Fruit fly (Drosophila melanogaster) whole organism, embryonic: ENCODE measurements around the gene kay.

Source experiments
- Blimp-1 ChIP-seq: fragments of 200-800 bp; sonication (Bioruptor generic); optimal IDR thresholded peaks from 3 replicates; lab custom pipeline; 2018; ENCODE audit warnings: missing biosample characterization, missing genetic modification characterization, mild to moderate bottlenecking, moderate library complexity, missing genetic modification reagents
- BtbVII ChIP-seq: fragments of 200-800 bp; sonication (Bioruptor generic); optimal IDR thresholded peaks from 3 replicates; lab custom pipeline; 2017; ENCODE audit warnings: missing biosample characterization, mild to moderate bottlenecking, missing genetic modification characterization
- CG12744 ChIP-seq: fragments of 200-800 bp; sonication (Bioruptor generic); optimal IDR thresholded peaks from 2 replicates; lab custom pipeline; 2016; ENCODE audit warnings: missing biosample characterization, missing genetic modification characterization
- CG13287 ChIP-seq: fragments of 200-800 bp; sonication (Bioruptor generic); IDR thresholded peaks from 2 replicates; pipeline ENCODE4 v1.3.6; 2022; ENCODE audit warnings: missing biosample characterization, missing genetic modification characterization; ENCODE audit not compliant: partially characterized antibody
- CG13296 ChIP-seq: fragments of 200-800 bp; sonication (Bioruptor generic); optimal IDR thresholded peaks from 3 replicates; lab custom pipeline; 2018; ENCODE audit warnings: missing biosample characterization, mild to moderate bottlenecking, missing genetic modification characterization
- CG13894 ChIP-seq: fragments of 200-800 bp; sonication (Bioruptor generic); optimal IDR thresholded peaks from 3 replicates; lab custom pipeline; 2018; ENCODE audit warnings: missing biosample characterization, mild to moderate bottlenecking, missing genetic modification characterization, moderate library complexity
- CG15479 ChIP-seq: fragments of 200-800 bp; sonication (Bioruptor generic); optimal IDR thresholded peaks from 3 replicates; lab custom pipeline; 2019; ENCODE audit warnings: missing biosample characterization, mild to moderate bottlenecking, missing genetic modification characterization, moderate library complexity
- CG1647 ChIP-seq: fragments of 200-800 bp; sonication (Bioruptor generic); optimal IDR thresholded peaks from 3 replicates; lab custom pipeline; 2016; ENCODE audit warnings: missing biosample characterization, missing genetic modification characterization
- CG16813 ChIP-seq: fragments of 200-800 bp; sonication (Bioruptor generic); IDR thresholded peaks from 3 replicates; pipeline ENCODE4 v1.3.6; 2022; ENCODE audit warnings: missing biosample characterization, missing genetic modification characterization; ENCODE audit not compliant: partially characterized antibody
- CG16815 ChIP-seq: fragments of 200-800 bp; sonication (Bioruptor generic); optimal IDR thresholded peaks from 3 replicates; lab custom pipeline; 2017; ENCODE audit warnings: missing biosample characterization, mild to moderate bottlenecking, missing genetic modification characterization
- CG17186 ChIP-seq: fragments of 200-800 bp; sonication (Bioruptor generic); optimal IDR thresholded peaks from 3 replicates; lab custom pipeline; 2017; ENCODE audit warnings: missing biosample characterization, missing genetic modification reagents, missing genetic modification characterization
- CG18599 ChIP-seq: fragments of 200-800 bp; sonication (Bioruptor generic); optimal IDR thresholded peaks from 3 replicates; lab custom pipeline; 2017; ENCODE audit warnings: missing biosample characterization, missing genetic modification characterization, mild to moderate bottlenecking, moderate library complexity, missing genetic modification reagents
- CG2712 ChIP-seq: fragments of 200-800 bp; optimal IDR thresholded peaks from 3 replicates; lab custom pipeline; 2019; ENCODE audit warnings: missing biosample characterization, mild to moderate bottlenecking, missing genetic modification characterization, moderate library complexity
- CG31224 ChIP-seq: fragments of 200-800 bp; sonication (Bioruptor generic); IDR thresholded peaks from 2 replicates; pipeline ENCODE4 v1.3.6; 2022; ENCODE audit warnings: missing biosample characterization, missing genetic modification characterization
- CG6175 ChIP-seq: fragments of 200-800 bp; sonication (Bioruptor generic); IDR thresholded peaks from 3 replicates; pipeline ENCODE4 v1.3.6; 2022; ENCODE audit warnings: missing biosample characterization, missing genetic modification characterization
- CG6765 ChIP-seq: fragments of 200-800 bp; sonication (Bioruptor generic); optimal IDR thresholded peaks from 3 replicates; lab custom pipeline; 2017; ENCODE audit warnings: missing biosample characterization, mild to moderate bottlenecking, missing genetic modification characterization
- CG7928 ChIP-seq: fragments of 200-800 bp; sonication (Bioruptor generic); optimal IDR thresholded peaks from 2 replicates; lab custom pipeline; 2017; ENCODE audit warnings: missing biosample characterization, mild to moderate bottlenecking, missing genetic modification characterization
- CG7963 ChIP-seq: fragments of 200-800 bp; sonication (Bioruptor generic); IDR thresholded peaks from 3 replicates; pipeline ENCODE4 v1.3.6; 2022; ENCODE audit warnings: missing biosample characterization, missing genetic modification characterization; ENCODE audit not compliant: partially characterized antibody
- CG8281 ChIP-seq: fragments of 200-800 bp; sonication (Bioruptor generic); optimal IDR thresholded peaks from 2 replicates; lab custom pipeline; 2018; ENCODE audit warnings: missing biosample characterization, mild to moderate bottlenecking, missing genetic modification characterization, moderate library complexity
- CHES-1-like ChIP-seq: fragments of 200-800 bp; sonication (Bioruptor generic); optimal IDR thresholded peaks from 2 replicates; lab custom pipeline; 2016; ENCODE audit warnings: missing biosample characterization, missing genetic modification characterization
- Camta ChIP-seq: fragments of 200-800 bp; sonication (Bioruptor generic); optimal IDR thresholded peaks from 2 replicates; lab custom pipeline; 2016; ENCODE audit warnings: missing biosample characterization, missing genetic modification characterization
- Dfd ChIP-seq, 2 experiments: fragments of >200 bp; optimal IDR thresholded peaks; 2 replicates each; lab custom pipeline; 2017; ENCODE audit warnings: missing biosample characterization in 2 of 2, missing genetic modification characterization in 2 of 2
- Dp ChIP-seq: fragments of 200-800 bp; sonication (Bioruptor generic); optimal IDR thresholded peaks from 2 replicates; lab custom pipeline; 2018; ENCODE audit warnings: missing biosample characterization, mild to moderate bottlenecking, missing genetic modification characterization, moderate library complexity
- Drgx ChIP-seq: fragments of 200-800 bp; sonication (Bioruptor generic); IDR thresholded peaks from 2 replicates; pipeline ENCODE4 v1.3.6; 2022; ENCODE audit warnings: missing biosample characterization, missing genetic modification characterization
- Fer1 ChIP-seq: fragments of 200-800 bp; sonication (Bioruptor generic); optimal IDR thresholded peaks from 2 replicates; lab custom pipeline; 2017; ENCODE audit warnings: missing biosample characterization, mild to moderate bottlenecking, missing genetic modification characterization
- Hand ChIP-seq: fragments of 200-800 bp; sonication (Bioruptor generic); optimal IDR thresholded peaks from 2 replicates; lab custom pipeline; 2017; ENCODE audit warnings: mild to moderate bottlenecking, missing biosample characterization, missing genetic modification reagents, missing genetic modification characterization
- HmgZ ChIP-seq: fragments of 200-800 bp; sonication (Bioruptor generic); optimal IDR thresholded peaks from 2 replicates; lab custom pipeline; 2018; ENCODE audit warnings: missing biosample characterization, mild to moderate bottlenecking, missing genetic modification characterization
- Hr78 ChIP-seq, 2 experiments: fragments of 200-800 bp in 1 of 2; fragments of >200 bp in 1 of 2; sonication (Bioruptor generic) in 1 of 2; optimal IDR thresholded peaks; 2 replicates each; lab custom pipeline; 2017 to 2019; ENCODE audit warnings: missing biosample characterization in 2 of 2, missing genetic modification characterization in 2 of 2, mild to moderate bottlenecking in 1 of 2, moderate library complexity in 1 of 2
- NfI ChIP-seq: fragments of 200-800 bp; sonication (Bioruptor generic); optimal IDR thresholded peaks from 3 replicates; lab custom pipeline; 2018; ENCODE audit warnings: missing biosample characterization, mild to moderate bottlenecking, missing genetic modification characterization, moderate library complexity
- Ravus ChIP-seq: fragments of 200-800 bp; sonication (Bioruptor generic); IDR thresholded peaks from 2 replicates; pipeline ENCODE4 v1.3.6; 2022; ENCODE audit warnings: missing biosample characterization, missing genetic modification characterization
- Rx ChIP-seq: fragments of 200-800 bp; sonication (Bioruptor generic); IDR thresholded peaks from 2 replicates; pipeline ENCODE4 v1.3.6; 2022; ENCODE audit warnings: missing biosample characterization, missing genetic modification characterization
- TFAM ChIP-seq: fragments of 200-800 bp; sonication (Bioruptor generic); optimal IDR thresholded peaks from 2 replicates; lab custom pipeline; 2017; ENCODE audit warnings: missing biosample characterization, missing genetic modification characterization, inconsistent platforms
- Trl ChIP-seq, 3 experiments: fragments of >200 bp in 2 of 3; fragments of 200-800 bp in 1 of 3; sonication (Bioruptor generic) in 1 of 3; optimal IDR thresholded peaks; 2 replicates in 1 of 3; 3 replicates in 2 of 3; lab custom pipeline; 2016 to 2017; ENCODE audit warnings: missing biosample characterization in 1 of 3, missing genetic modification characterization in 1 of 3
- Usf ChIP-seq: fragments of 200-800 bp; sonication (Bioruptor generic); optimal IDR thresholded peaks from 2 replicates; lab custom pipeline; 2017; ENCODE audit warnings: missing genotype, missing biosample characterization, missing genetic modification characterization
- ato ChIP-seq: fragments of 200-800 bp; sonication (Bioruptor generic); IDR thresholded peaks from 2 replicates; pipeline ENCODE4 v1.3.6; 2022; ENCODE audit warnings: missing biosample characterization, missing genetic modification characterization; ENCODE audit not compliant: partially characterized antibody
- bowl ChIP-seq: fragments of 200-800 bp; sonication (Bioruptor generic); IDR thresholded peaks from 2 replicates; pipeline ENCODE4 v1.3.6; 2022; ENCODE audit warnings: missing biosample characterization, missing genetic modification characterization
- crp ChIP-seq, 2 experiments: fragments of 200-800 bp; sonication (Bioruptor generic); optimal IDR thresholded peaks; 2 replicates in 1 of 2; 3 replicates in 1 of 2; lab custom pipeline; 2017; ENCODE audit warnings: missing biosample characterization in 2 of 2, missing genetic modification characterization in 2 of 2, mild to moderate bottlenecking in 1 of 2, moderate library complexity in 1 of 2
- danr ChIP-seq: fragments of 200-800 bp; sonication (Bioruptor generic); IDR thresholded peaks from 2 replicates; pipeline ENCODE4 v1.3.6; 2022; ENCODE audit warnings: missing biosample characterization, missing genetic modification characterization
- dimm ChIP-seq: fragments of 200-800 bp; sonication (Bioruptor generic); IDR thresholded peaks from 2 replicates; pipeline ENCODE4 v1.3.6; 2022; ENCODE audit warnings: missing biosample characterization, missing genetic modification characterization
- dm ChIP-seq: fragments of 200-800 bp; sonication (Bioruptor generic); optimal IDR thresholded peaks from 3 replicates; lab custom pipeline; 2016; ENCODE audit warnings: missing biosample characterization, missing genetic modification characterization
- ewg ChIP-seq: fragments of 200-800 bp; sonication (Bioruptor generic); optimal IDR thresholded peaks from 3 replicates; lab custom pipeline; 2017; ENCODE audit warnings: mild to moderate bottlenecking, missing biosample characterization, missing genetic modification reagents, missing genetic modification characterization
- exex ChIP-seq: fragments of 200-800 bp; sonication (Bioruptor generic); optimal IDR thresholded peaks from 4 replicates; lab custom pipeline; 2018; ENCODE audit warnings: missing biosample characterization, mild to moderate bottlenecking, missing genetic modification characterization, moderate library complexity
- kay ChIP-seq: fragments of 200-800 bp; sonication (Bioruptor generic); optimal IDR thresholded peaks from 2 replicates; lab custom pipeline; 2016; ENCODE audit warnings: missing biosample characterization, missing genetic modification characterization
- nmo ChIP-seq: fragments of 200-800 bp; sonication (Bioruptor generic); optimal IDR thresholded peaks from 2 replicates; lab custom pipeline; 2018; ENCODE audit warnings: missing biosample characterization, mild to moderate bottlenecking, missing genetic modification characterization, moderate library complexity
- org-1 ChIP-seq: fragments of 200-800 bp; sonication (Bioruptor generic); optimal IDR thresholded peaks from 2 replicates; lab custom pipeline; 2017; ENCODE audit warnings: missing biosample characterization, missing genetic modification characterization
- sim ChIP-seq: fragments of 200-800 bp; sonication (Bioruptor generic); IDR thresholded peaks from 2 replicates; pipeline ENCODE4 v1.3.6; 2022; ENCODE audit warnings: missing biosample characterization, missing genetic modification characterization
- slbo ChIP-seq: fragments of 200-800 bp; sonication (Bioruptor generic); IDR thresholded peaks from 2 replicates; pipeline ENCODE4 v1.3.6; 2022; ENCODE audit warnings: missing biosample characterization, missing genetic modification characterization
- yki ChIP-seq: fragments of >200 bp; optimal IDR thresholded peaks from 3 replicates; lab custom pipeline; 2018
- zfh2 ChIP-seq: fragments of 200-800 bp; sonication (Bioruptor generic); optimal IDR thresholded peaks from 2 replicates; lab custom pipeline; 2016; ENCODE audit warnings: missing biosample characterization, missing genetic modification characterization

Gene kay

dm6 chr3R:29745056-29745455 lies 20.7 kb upstream of the kay start, which contains the start of the genes Wdr24 and IntS11 (continued):
- TF ChIP-seq org-1 (GFP tag; lab: Kevin White, UChicago), result no peak
- peak; percentile 60 for TF ChIP-seq exex (tag; lab: Kevin White, UChicago)
- peak; percentile 25 for TF ChIP-seq CG7928 (GFP tag; lab: Kevin White, UChicago)
- peak; percentile 64 for TF ChIP-seq CG1647
- TF ChIP-seq kay, result peak; percentile 54
- peak; percentile 31 for TF ChIP-seq Camta (GFP tag; lab: Kevin White, UChicago)
- no peak for TF ChIP-seq CG8281 (tag; lab: Kevin White, UChicago)
- peak; percentile 88 for TF ChIP-seq CG16815 (GFP tag; lab: Kevin White, UChicago)
- peak; percentile 74 for TF ChIP-seq dm
- TF ChIP-seq CG16813 (GFP tag; lab: Robert Waterston, UW), result 0 out of 3 replicates have a peak, but pooled peaks have one; percentile 26
- TF ChIP-seq Usf (GFP tag; lab: Kevin White, UChicago), result peak; percentile 87
- TF ChIP-seq Hand (GFP tag; lab: Kevin White, UChicago), result peak; percentile 49
- peak; percentile 98 for TF ChIP-seq slbo (GFP tag; lab: Robert Waterston, UW)
- TF ChIP-seq HmgZ (tag; lab: Kevin White, UChicago), result peak; percentile 94
- peak; percentile 94 for TF ChIP-seq zfh2 (GFP tag; lab: Kevin White, UChicago)
- TF ChIP-seq CG7963 (GFP tag; lab: Robert Waterston, UW), result no peak
- TF ChIP-seq NfI (GFP tag; lab: Kevin White, UChicago), result peak; percentile 82
- peak; percentile 88 for TF ChIP-seq CG31224 (GFP tag; lab: Robert Waterston, UW)
- TF ChIP-seq Fer1 (GFP tag; lab: Kevin White, UChicago), result peak; percentile 73
- peak; percentile 90 for TF ChIP-seq danr (GFP tag; lab: Robert Waterston, UW)
- TF ChIP-seq CHES-1-like, result peak; percentile 72
- TF ChIP-seq nmo, result peak; percentile 88
- TF ChIP-seq CG6765 (GFP tag; lab: Kevin White, UChicago), result no peak
- TF ChIP-seq ato (GFP tag; lab: Robert Waterston, UW), result no peak
- 0 out of 2 replicates have a peak, but pooled peaks have one; percentile 34 for TF ChIP-seq bowl (GFP tag; lab: Robert Waterston, UW)
- TF ChIP-seq Trl (optimal IDR thresholded peaks at IDR 0.05; lab: Kevin White, UChicago), result no peak
- peak; percentile 41 for TF ChIP-seq Trl (GFP tag; optimal IDR thresholded peaks at IDR 0.05; lab: Kevin White, UChicago)
- TF ChIP-seq CG6175, result peak; percentile 88
- TF ChIP-seq Dp (GFP tag; lab: Kevin White, UChicago), result peak; percentile 48
- no peak for TF ChIP-seq CG13894 (tag; lab: Kevin White, UChicago)
- peak; percentile 63 for TF ChIP-seq CG12744 (GFP tag; lab: Kevin White, UChicago)
- no peak for TF ChIP-seq CG15479 (GFP tag; lab: Kevin White, UChicago)
- peak; percentile 79 for TF ChIP-seq dimm (GFP tag; lab: Robert Waterston, UW)
- 0 out of 2 replicates have a peak, but pooled peaks have one; percentile 49 for TF ChIP-seq sim (GFP tag; lab: Robert Waterston, UW)
- TF ChIP-seq Blimp-1 (GFP tag; lab: Kevin White, UChicago), result no peak
- TF ChIP-seq CG13296 (GFP tag; lab: Kevin White, UChicago), result peak; percentile 68
- no peak for TF ChIP-seq Hr78 (GFP tag; optimal IDR thresholded peaks at IDR 0.05; lab: Kevin White, UChicago)
- peak; percentile 27 for TF ChIP-seq BtbVII (GFP tag; lab: Kevin White, UChicago)
- TF ChIP-seq CG17186 (GFP tag; lab: Kevin White, UChicago), result peak; percentile 38
- TF ChIP-seq CG18599 (GFP tag; lab: Kevin White, UChicago), result peak; percentile 84
- no peak for TF ChIP-seq TFAM (GFP tag; lab: Kevin White, UChicago)
- TF ChIP-seq Rx, result peak; percentile 87
- peak; percentile 64; the same call in 1 of the 2 replicates for TF ChIP-seq CG13287 (GFP tag; lab: Robert Waterston, UW)
- no peak for TF ChIP-seq yki (lab: Kevin White, UChicago)
- TF ChIP-seq ewg (GFP tag; lab: Kevin White, UChicago), result peak; percentile 60
- TF ChIP-seq CG2712 (tag; lab: Kevin White, UChicago), result peak; percentile 81
- peak in 1 of 2 experiments; percentile 70 for TF ChIP-seq crp (GFP tag; optimal IDR thresholded peaks at IDR 0.05; lab: Kevin White, UChicago)
- peak; percentile 68 for TF ChIP-seq Ravus (GFP tag; lab: Robert Waterston, UW)
- TF ChIP-seq Dfd (GFP tag; optimal IDR thresholded peaks at IDR 0.05; lab: Kevin White, UChicago), result no peak
- TF ChIP-seq Drgx (GFP tag; lab: Robert Waterston, UW), result peak; percentile 97
